Worm (Caenorhabditis elegans) whole organism, young adult: Measurements from ENCODE around the gene D1086.2.

Experiments
- F37B4.10 ChIP-seq: fragments of 200-800 bp; sonication (Bioruptor generic); IDR thresholded peaks from 2 replicates; pipeline ENCODE4 v1.3.6; 2022; ENCODE audit warnings: missing genetic modification characterization, missing compliant biosample characterization
- Y79H2A.3 ChIP-seq: fragments of 200-800 bp; sonication (Bioruptor generic); conservative IDR thresholded peaks from 2 replicates; pipeline ENCODE4 v1.3.6; 2022; ENCODE audit warnings: missing genetic modification reagents, missing genetic modification characterization, missing compliant biosample characterization
- cebp-1 ChIP-seq, 2 experiments: fragments of 200-800 bp in 1 of 2; sonication (Bioruptor generic) in 1 of 2; sonication (generic microtip) in 1 of 2; IDR thresholded peaks in 1 of 2; optimal IDR thresholded peaks in 1 of 2; 2 replicates each; pipeline versions ENCODE4 v1.3.6 to Lab custom; 2017 to 2022; ENCODE audit warnings: missing compliant biosample characterization in 2 of 2, missing genetic modification characterization in 2 of 2, mild to moderate bottlenecking in 1 of 2, missing genetic modification reagents in 1 of 2, moderate library complexity in 1 of 2
- dpl-1 ChIP-seq: fragments of 150-350 bp; optimal IDR thresholded peaks from 2 replicates; lab custom pipeline; 2014; ENCODE audit warnings: missing biosample characterization, missing genetic modification reagents, missing genetic modification characterization

- no peak for TF ChIP-seq dpl-1 (GFP tag; lab: Kevin White, UChicago)
- TF ChIP-seq cebp-1 (GFP tag; IDR thresholded peaks at IDR 0.05; lab: Robert Waterston, UW), result no peak
- no peak for TF ChIP-seq cebp-1 (tag; optimal IDR thresholded peaks at IDR 0.05; lab: Kevin White, UChicago)
- no peak for TF ChIP-seq Y79H2A.3
- no peak for TF ChIP-seq F37B4.10 (GFP tag; lab: Robert Waterston, UW)
Observed at ce11 chrV:14088051-14088450, 10.4 kb downstream of the D1086.2 start, which contains the start of gene D1086.19.
